Worm (Caenorhabditis elegans): ENCODE results near the gene C25E10.16.

DNA sequence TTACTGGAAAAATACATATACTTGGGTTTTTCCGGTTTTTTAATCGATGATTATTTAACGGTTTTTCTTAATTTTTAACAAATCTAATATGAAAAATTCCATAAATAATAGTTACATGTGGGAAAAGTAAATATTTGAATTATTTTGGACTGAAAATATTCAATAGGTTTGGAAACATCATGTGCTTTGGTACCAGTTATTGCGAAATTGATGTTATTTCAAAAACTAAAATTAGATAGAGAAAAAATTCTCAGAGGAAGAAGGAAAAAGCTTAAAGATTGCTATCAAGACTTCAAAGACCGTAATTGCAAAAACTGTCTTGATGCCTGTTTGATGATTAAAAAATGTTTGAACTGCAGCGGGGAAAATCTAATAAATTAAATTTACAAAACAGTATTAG, 5.6 kb upstream of the C25E10.16 start:
- TF ChIP-seq ama-1 (optimal IDR thresholded peaks at IDR 0.05): no peak
- no peak for TF ChIP-seq flt-1 (GFP tag; IDR thresholded peaks at IDR 0.05)
- no peak for TF ChIP-seq hmg-4 (GFP tag; optimal IDR thresholded peaks at IDR 0.05)
- no peak for TF ChIP-seq sea-1 (GFP tag; conservative IDR thresholded peaks at IDR 0.05)
- no peak for TF ChIP-seq hnd-1 (tag; optimal IDR thresholded peaks at IDR 0.05)
- TF ChIP-seq tbx-11 (GFP tag; IDR thresholded peaks at IDR 0.05): no peak
- no peak for TF ChIP-seq tbx-37 (GFP tag; conservative IDR thresholded peaks at IDR 0.05)
- no peak for TF ChIP-seq ceh-36 (tag; optimal IDR thresholded peaks at IDR 0.05)
- no peak for TF ChIP-seq hmbx-1 (tag; optimal IDR thresholded peaks at IDR 0.05)
- TF ChIP-seq tra-4 (tag; optimal IDR thresholded peaks at IDR 0.05): no peak
- TF ChIP-seq scrt-1 (GFP tag; IDR thresholded peaks at IDR 0.05): no peak
